Fruit fly (Drosophila melanogaster) whole organism, embryonic: ENCODE measurements around the gene BOD1.

Experiments
- Atf3 ChIP-seq: fragments of 200-800 bp; sonication (Bioruptor generic); optimal IDR thresholded peaks from 3 replicates; lab custom pipeline; 2016; ENCODE audit warnings: missing biosample characterization, missing genetic modification characterization
- CG10959 ChIP-seq: fragments of 200-800 bp; sonication (Bioruptor generic); IDR thresholded peaks from 2 replicates; pipeline ENCODE4 v1.3.6; 2022; ENCODE audit warnings: missing biosample characterization, missing genetic modification characterization
- CG13624 ChIP-seq: fragments of 200-800 bp; sonication (Bioruptor generic); optimal IDR thresholded peaks from 2 replicates; lab custom pipeline; 2016; ENCODE audit warnings: missing biosample characterization, missing genetic modification characterization
- CG13775 ChIP-seq: fragments of 200-800 bp; sonication (Bioruptor generic); optimal IDR thresholded peaks from 3 replicates; lab custom pipeline; 2017; ENCODE audit warnings: missing biosample characterization, mild to moderate bottlenecking, missing genetic modification characterization
- CG15601 ChIP-seq: fragments of 200-800 bp; sonication (Bioruptor generic); optimal IDR thresholded peaks from 3 replicates; lab custom pipeline; 2019; ENCODE audit warnings: missing biosample characterization, mild to moderate bottlenecking, missing genetic modification characterization, moderate library complexity
- CG17568 ChIP-seq: fragments of 200-800 bp; sonication (Bioruptor generic); optimal IDR thresholded peaks from 2 replicates; lab custom pipeline; 2018; ENCODE audit warnings: missing biosample characterization, mild to moderate bottlenecking, missing genetic modification characterization, moderate library complexity
- CG17912 ChIP-seq: fragments of 200-800 bp; sonication (Bioruptor generic); optimal IDR thresholded peaks from 2 replicates; lab custom pipeline; 2018; ENCODE audit warnings: missing biosample characterization, mild to moderate bottlenecking, missing genetic modification characterization
- CG18011 ChIP-seq: fragments of 200-800 bp; sonication (Bioruptor generic); optimal IDR thresholded peaks from 2 replicates; lab custom pipeline; 2017; ENCODE audit warnings: missing biosample characterization, missing genetic modification characterization, mild to moderate bottlenecking, moderate library complexity, missing genotype
- CG18262 ChIP-seq: fragments of 200-800 bp; optimal IDR thresholded peaks from 3 replicates; lab custom pipeline; 2019; ENCODE audit warnings: missing biosample characterization, mild to moderate bottlenecking, missing genetic modification characterization, moderate library complexity
- CG1832 ChIP-seq: fragments of 200-800 bp; sonication (Bioruptor generic); optimal IDR thresholded peaks from 2 replicates; lab custom pipeline; 2017; ENCODE audit warnings: missing biosample characterization, mild to moderate bottlenecking, missing genetic modification characterization, inconsistent platforms
- CG2202 ChIP-seq: fragments of 200-800 bp; sonication (Bioruptor generic); optimal IDR thresholded peaks from 2 replicates; lab custom pipeline; 2018; ENCODE audit warnings: missing biosample characterization, mild to moderate bottlenecking, missing genetic modification characterization
- CG2875 ChIP-seq: fragments of 200-800 bp; sonication (Bioruptor generic); optimal IDR thresholded peaks from 2 replicates; lab custom pipeline; 2017; ENCODE audit warnings: missing biosample characterization, mild to moderate bottlenecking, missing genetic modification characterization, missing genetic modification reagents
- CG31388 ChIP-seq: fragments of 200-800 bp; sonication (Bioruptor generic); optimal IDR thresholded peaks from 2 replicates; lab custom pipeline; 2016; ENCODE audit warnings: missing biosample characterization, missing genetic modification characterization
- CG34224 ChIP-seq: fragments of 200-800 bp; sonication (Bioruptor generic); IDR thresholded peaks from 3 replicates; pipeline ENCODE4 v1.3.6; 2022; ENCODE audit warnings: missing biosample characterization, missing genetic modification characterization; ENCODE audit not compliant: partially characterized antibody
- CG4404 ChIP-seq: fragments of 200-800 bp; sonication (Bioruptor generic); IDR thresholded peaks from 2 replicates; pipeline ENCODE4 v1.3.6; 2022; ENCODE audit warnings: missing biosample characterization, missing genetic modification characterization
- CG5180 ChIP-seq: fragments of 200-800 bp; sonication (Bioruptor generic); optimal IDR thresholded peaks from 3 replicates; lab custom pipeline; 2017; ENCODE audit warnings: missing biosample characterization, missing genetic modification characterization, mild to moderate bottlenecking, moderate library complexity, missing genetic modification reagents
- CG7839 ChIP-seq: fragments of 200-800 bp; sonication (Bioruptor generic); optimal IDR thresholded peaks from 3 replicates; lab custom pipeline; 2018; ENCODE audit warnings: missing biosample characterization, mild to moderate bottlenecking, missing genetic modification characterization, moderate library complexity
- CG9932 ChIP-seq: fragments of 200-800 bp; sonication (Bioruptor generic); IDR thresholded peaks from 2 replicates; pipeline ENCODE4 v1.3.6; 2022; ENCODE audit warnings: missing biosample characterization, missing genetic modification characterization
- CTCF ChIP-seq: fragments of 200-800 bp; sonication (Bioruptor generic); optimal IDR thresholded peaks from 2 replicates; lab custom pipeline; 2017; ENCODE audit warnings: missing biosample characterization, mild to moderate bottlenecking, missing genetic modification characterization, moderate library complexity
- Chrac-16 ChIP-seq: fragments of 200-800 bp; sonication (Bioruptor generic); optimal IDR thresholded peaks from 3 replicates; lab custom pipeline; 2016; ENCODE audit warnings: missing biosample characterization, missing genetic modification characterization
- CkIIα-i1 ChIP-seq: fragments of 200-800 bp; sonication (Bioruptor generic); IDR thresholded peaks from 2 replicates; pipeline ENCODE4 v1.3.6; 2022; ENCODE audit warnings: missing biosample characterization, missing genetic modification characterization
- Deaf1 ChIP-seq: fragments of 200-800 bp; optimal IDR thresholded peaks from 3 replicates; lab custom pipeline; 2019; ENCODE audit warnings: missing biosample characterization, mild to moderate bottlenecking, missing genetic modification characterization, moderate library complexity
- Fer3 ChIP-seq: fragments of 200-800 bp; sonication (Bioruptor generic); optimal IDR thresholded peaks from 2 replicates; lab custom pipeline; 2018; ENCODE audit warnings: missing biosample characterization, mild to moderate bottlenecking, missing genetic modification characterization, moderate library complexity
- H15 ChIP-seq: fragments of 200-800 bp; sonication (Bioruptor generic); IDR thresholded peaks from 3 replicates; pipeline ENCODE4 v1.3.6; 2022; ENCODE audit warnings: missing biosample characterization, missing genetic modification characterization
- HLH3B ChIP-seq: fragments of 200-800 bp; sonication (Bioruptor generic); IDR thresholded peaks from 2 replicates; pipeline ENCODE4 v1.3.6; 2022; ENCODE audit warnings: missing biosample characterization, missing genetic modification characterization
- HLH4C ChIP-seq: fragments of 200-800 bp; sonication (Bioruptor generic); IDR thresholded peaks from 3 replicates; pipeline ENCODE4 v1.3.6; 2022; ENCODE audit warnings: missing biosample characterization, missing genetic modification characterization; ENCODE audit not compliant: partially characterized antibody
- HLH54F ChIP-seq: fragments of 200-800 bp; sonication (Bioruptor generic); optimal IDR thresholded peaks from 3 replicates; lab custom pipeline; 2016; ENCODE audit warnings: missing biosample characterization, missing genetic modification characterization
- Hand ChIP-seq: fragments of 200-800 bp; sonication (Bioruptor generic); optimal IDR thresholded peaks from 2 replicates; lab custom pipeline; 2017; ENCODE audit warnings: mild to moderate bottlenecking, missing biosample characterization, missing genetic modification reagents, missing genetic modification characterization
- Jarid2 ChIP-seq: fragments of 200-800 bp; sonication (Bioruptor generic); optimal IDR thresholded peaks from 3 replicates; lab custom pipeline; 2017; ENCODE audit warnings: mild to moderate bottlenecking, missing biosample characterization, missing genetic modification reagents, missing genetic modification characterization
- NfI ChIP-seq: fragments of 200-800 bp; sonication (Bioruptor generic); optimal IDR thresholded peaks from 3 replicates; lab custom pipeline; 2018; ENCODE audit warnings: missing biosample characterization, mild to moderate bottlenecking, missing genetic modification characterization, moderate library complexity
- PHDP ChIP-seq: fragments of 200-800 bp; sonication (Bioruptor generic); optimal IDR thresholded peaks from 3 replicates; lab custom pipeline; 2018; ENCODE audit warnings: missing biosample characterization, mild to moderate bottlenecking, missing genetic modification characterization, moderate library complexity
- Rfx ChIP-seq: fragments of 200-800 bp; sonication (Bioruptor generic); IDR thresholded peaks from 2 replicates; pipeline ENCODE4 v1.3.6; 2022; ENCODE audit warnings: missing biosample characterization, missing genetic modification characterization
- abd-A ChIP-seq: fragments of 200-800 bp; sonication (Bioruptor generic); optimal IDR thresholded peaks from 3 replicates; lab custom pipeline; 2019; ENCODE audit warnings: missing biosample characterization, mild to moderate bottlenecking, missing genetic modification characterization, moderate library complexity
- aop ChIP-seq: fragments of 200-800 bp; sonication (Bioruptor generic); IDR thresholded peaks from 2 replicates; pipeline ENCODE4 v1.3.6; 2022; ENCODE audit warnings: missing biosample characterization, missing genetic modification characterization
- ash1 ChIP-seq: fragments of 200-800 bp; sonication (Bioruptor generic); optimal IDR thresholded peaks from 2 replicates; lab custom pipeline; 2018; ENCODE audit warnings: missing biosample characterization, mild to moderate bottlenecking, missing genetic modification characterization
- chinmo ChIP-seq: fragments of 200-800 bp; sonication (Bioruptor generic); IDR thresholded peaks from 4 replicates; pipeline ENCODE4 v1.3.6; 2022; ENCODE audit warnings: missing biosample characterization, missing genetic modification characterization; ENCODE audit not compliant: partially characterized antibody
- chm ChIP-seq: fragments of 200-800 bp; sonication (Bioruptor generic); IDR thresholded peaks from 2 replicates; pipeline ENCODE4 v1.3.6; 2022; ENCODE audit warnings: missing biosample characterization, missing genetic modification characterization
- crol ChIP-seq: fragments of 200-800 bp; sonication (Bioruptor generic); IDR thresholded peaks from 2 replicates; pipeline ENCODE4 v1.3.6; 2022; ENCODE audit warnings: missing biosample characterization, missing genetic modification characterization
- dm ChIP-seq: fragments of 200-800 bp; sonication (Bioruptor generic); optimal IDR thresholded peaks from 3 replicates; lab custom pipeline; 2016; ENCODE audit warnings: missing biosample characterization, missing genetic modification characterization
- ewg ChIP-seq: fragments of 200-800 bp; sonication (Bioruptor generic); optimal IDR thresholded peaks from 3 replicates; lab custom pipeline; 2017; ENCODE audit warnings: mild to moderate bottlenecking, missing biosample characterization, missing genetic modification reagents, missing genetic modification characterization
- fd102C ChIP-seq: fragments of 200-800 bp; sonication (Bioruptor generic); optimal IDR thresholded peaks from 2 replicates; lab custom pipeline; 2018; ENCODE audit warnings: missing biosample characterization, mild to moderate bottlenecking, missing genetic modification characterization, moderate library complexity
- nerfin-1 ChIP-seq: fragments of 200-800 bp; sonication (Bioruptor generic); optimal IDR thresholded peaks from 3 replicates; lab custom pipeline; 2019; ENCODE audit warnings: missing biosample characterization, mild to moderate bottlenecking, missing genetic modification characterization, moderate library complexity
- odd ChIP-seq: fragments of 200-800 bp; sonication (Bioruptor generic); optimal IDR thresholded peaks from 2 replicates; lab custom pipeline; 2017; ENCODE audit warnings: missing biosample characterization, mild to moderate bottlenecking, missing genetic modification characterization
- org-1 ChIP-seq: fragments of 200-800 bp; sonication (Bioruptor generic); optimal IDR thresholded peaks from 2 replicates; lab custom pipeline; 2017; ENCODE audit warnings: missing biosample characterization, missing genetic modification characterization
- pb ChIP-seq: fragments of 200-800 bp; sonication (Bioruptor generic); optimal IDR thresholded peaks from 3 replicates; lab custom pipeline; 2016; ENCODE audit warnings: missing biosample characterization, missing genetic modification characterization
- pho ChIP-seq: fragments of 200-800 bp; sonication (Bioruptor generic); optimal IDR thresholded peaks from 2 replicates; lab custom pipeline; 2016; ENCODE audit warnings: missing biosample characterization, missing genetic modification characterization
- ranshi ChIP-seq: fragments of 200-800 bp; sonication (Bioruptor generic); IDR thresholded peaks from 2 replicates; pipeline ENCODE4 v1.3.6; 2022; ENCODE audit warnings: missing biosample characterization, missing genetic modification characterization
- sens ChIP-seq: fragments of 200-800 bp; sonication (Bioruptor generic); peaks from one replicate; lab custom pipeline; 2016; ENCODE audit warnings: missing biosample characterization, missing genetic modification characterization
- sima ChIP-seq: fragments of 200-800 bp; sonication (Bioruptor generic); optimal IDR thresholded peaks from 2 replicates; lab custom pipeline; 2016; ENCODE audit warnings: missing biosample characterization, missing genetic modification characterization
- sug ChIP-seq: fragments of 200-800 bp; optimal IDR thresholded peaks from 2 replicates; lab custom pipeline; 2019; ENCODE audit warnings: missing biosample characterization, mild to moderate bottlenecking, missing genetic modification characterization, moderate library complexity
- tio ChIP-seq: fragments of 200-800 bp; sonication (Bioruptor generic); optimal IDR thresholded peaks from 2 replicates; lab custom pipeline; 2017; ENCODE audit warnings: missing biosample characterization, missing genetic modification characterization, inconsistent platforms
- wor ChIP-seq: fragments of 200-800 bp; sonication (Bioruptor generic); IDR thresholded peaks from 2 replicates; pipeline ENCODE4 v1.3.6; 2022; ENCODE audit warnings: missing biosample characterization, missing genetic modification characterization

Gene BOD1

dm6 chr3R:27905695-27906094 is 32.4 kb upstream of the BOD1 start, which contains the start of gene CG34353 (continued):
- TF ChIP-seq PHDP (tag; lab: Kevin White, UChicago): peak; percentile 20
- no peak for TF ChIP-seq Atf3 (GFP tag; lab: Kevin White, UChicago)
- no peak for TF ChIP-seq pho
- no peak for TF ChIP-seq CG31388
- no peak for TF ChIP-seq CG15601 (tag; lab: Kevin White, UChicago)
- no peak for TF ChIP-seq HLH3B (GFP tag; lab: Robert Waterston, UW)
- no peak for TF ChIP-seq pb
- no peak for TF ChIP-seq CG7839
- no peak for TF ChIP-seq CG18262 (tag; lab: Kevin White, UChicago)
- TF ChIP-seq HLH54F: no peak
- no peak for TF ChIP-seq wor (GFP tag; lab: Robert Waterston, UW)
- TF ChIP-seq CG10959 (GFP tag; lab: Robert Waterston, UW): no peak
- TF ChIP-seq HLH4C: no peak
- no peak for TF ChIP-seq org-1 (GFP tag; lab: Kevin White, UChicago)
- TF ChIP-seq Rfx (GFP tag; lab: Robert Waterston, UW): no peak
- TF ChIP-seq Fer3: no peak
- no peak for TF ChIP-seq H15
- TF ChIP-seq CG17912 (GFP tag; lab: Kevin White, UChicago): no peak
- TF ChIP-seq sug (tag; lab: Kevin White, UChicago): no peak
- TF ChIP-seq CG13775: no peak
- no peak for TF ChIP-seq CG17568 (GFP tag; lab: Kevin White, UChicago)
- no peak for TF ChIP-seq CG2202 (tag; lab: Kevin White, UChicago)
- peak; percentile 99 for TF ChIP-seq Deaf1 (tag; lab: Kevin White, UChicago)
- no peak for TF ChIP-seq odd (GFP tag; lab: Kevin White, UChicago)
- no peak for TF ChIP-seq aop (GFP tag; lab: Robert Waterston, UW)
- no peak for TF ChIP-seq CG9932 (GFP tag; lab: Robert Waterston, UW)
- peak; percentile 97 for TF ChIP-seq crol (GFP tag; lab: Robert Waterston, UW)
- TF ChIP-seq nerfin-1 (tag; lab: Kevin White, UChicago): no peak
- no peak for TF ChIP-seq fd102C (GFP tag; lab: Kevin White, UChicago)
- no peak for TF ChIP-seq ranshi (GFP tag; lab: Robert Waterston, UW)
- peak; percentile 64 for TF ChIP-seq chm
- TF ChIP-seq CG34224 (GFP tag; lab: Robert Waterston, UW): peak; percentile 30; the same call in 1 of the 3 replicates
- TF ChIP-seq CG4404 (GFP tag; lab: Robert Waterston, UW): no peak
- TF ChIP-seq tio (GFP tag; lab: Kevin White, UChicago): no peak
- no peak for TF ChIP-seq CG1832
- peak; percentile 83 for TF ChIP-seq sens (GFP tag; lab: Kevin White, UChicago)
- TF ChIP-seq CG2875 (GFP tag; lab: Kevin White, UChicago): no peak
- no peak for TF ChIP-seq CkIIα-i1
- TF ChIP-seq NfI (GFP tag; lab: Kevin White, UChicago): no peak
- peak; percentile 77 for TF ChIP-seq abd-A (tag; lab: Kevin White, UChicago)
- TF ChIP-seq ash1 (GFP tag; lab: Kevin White, UChicago): no peak
- TF ChIP-seq Chrac-16 (GFP tag; lab: Kevin White, UChicago): no peak
- no peak for TF ChIP-seq CG18011
- TF ChIP-seq Jarid2 (GFP tag; lab: Kevin White, UChicago): peak; percentile 70
- TF ChIP-seq dm: no peak
- TF ChIP-seq CG5180: peak; percentile 4
- peak; percentile 89; the same call in 3 of the 4 replicates for TF ChIP-seq chinmo (GFP tag; lab: Robert Waterston, UW)
- TF ChIP-seq CTCF (GFP tag; lab: Kevin White, UChicago): no peak
- TF ChIP-seq sima (GFP tag; lab: Kevin White, UChicago): no peak
- no peak for TF ChIP-seq Hand (GFP tag; lab: Kevin White, UChicago)
- TF ChIP-seq CG13624 (GFP tag; lab: Kevin White, UChicago): no peak
- TF ChIP-seq ewg (GFP tag; lab: Kevin White, UChicago): peak; percentile 48
